Worm (Caenorhabditis elegans) whole organism, mixed stage, embryonic: ENCODE results near the gene C55C3.6.

Experiments
- cnd-1 ChIP-seq: fragments of 200-800 bp; sonication (Bioruptor generic); optimal IDR thresholded peaks from 2 replicates; lab custom pipeline; 2018; ENCODE audit warnings: mild to moderate bottlenecking, missing genetic modification characterization, missing compliant biosample characterization
- elt-3 ChIP-seq: fragments of 150-350 bp; optimal IDR thresholded peaks from 2 replicates; lab custom pipeline; 2014; ENCODE audit warnings: missing biosample characterization, missing genetic modification characterization
- nhr-237 ChIP-seq: fragments of 150-350 bp; optimal IDR thresholded peaks from 2 replicates; lab custom pipeline; 2014; ENCODE audit warnings: missing biosample characterization, missing genetic modification characterization
- nhr-76 ChIP-seq: sonication (generic microtip); optimal IDR thresholded peaks from 2 replicates; lab custom pipeline; 2017; ENCODE audit warnings: missing biosample characterization, missing genetic modification characterization

DNA sequence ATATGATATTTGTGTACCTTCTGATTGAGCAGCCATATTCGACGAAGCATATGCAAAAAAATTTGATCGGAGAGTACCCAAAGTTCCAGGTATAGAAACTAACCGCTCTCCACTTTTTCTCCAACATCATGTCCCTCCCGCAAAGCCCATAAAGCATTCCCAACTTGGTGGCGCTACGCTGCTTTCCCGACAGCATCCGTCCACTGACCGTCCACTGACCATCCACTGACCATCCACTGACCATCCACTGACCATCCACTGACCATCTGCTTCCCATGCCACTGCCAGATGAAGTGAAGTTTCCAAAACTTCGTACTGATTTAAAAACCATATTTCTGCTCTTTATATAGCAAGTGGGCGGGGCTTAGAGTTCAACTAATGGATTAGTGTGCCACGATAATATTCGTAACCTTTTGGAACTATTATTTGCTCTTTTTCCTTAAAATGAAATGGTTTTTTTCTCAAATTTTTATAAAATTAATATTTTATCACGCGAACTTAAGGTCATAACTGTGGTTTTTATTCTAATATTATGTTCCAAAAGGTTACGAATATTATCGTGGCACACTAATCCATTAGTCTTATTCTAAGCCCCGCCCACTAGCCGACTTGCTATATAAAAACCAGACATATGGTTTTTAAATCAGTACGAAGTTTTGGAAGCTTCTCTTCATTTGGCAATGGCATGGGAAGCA, 7.5 kb downstream of the C55C3.6 start, which contains the start of gene C55C3.8:
- no peak for TF ChIP-seq elt-3
- no peak for TF ChIP-seq cnd-1 (tag; lab: Kevin White, UChicago)
- no peak for TF ChIP-seq nhr-76 (tag; lab: Kevin White, UChicago)
- no peak for TF ChIP-seq nhr-237
